Fruit fly (Drosophila melanogaster) whole organism, prepupa: ENCODE data around the gene CG42751.

Source experiments
- CG15336 ChIP-seq: fragments of 200-800 bp; sonication (Bioruptor generic); IDR thresholded peaks from 2 replicates; pipeline ENCODE4 v1.3.6; 2022; ENCODE audit warnings: missing biosample characterization, missing genetic modification characterization
- CG6808 ChIP-seq: fragments of 200-800 bp; sonication (Bioruptor generic); optimal IDR thresholded peaks from 3 replicates; lab custom pipeline; 2017; ENCODE audit warnings: missing biosample characterization, missing genetic modification characterization, mild to moderate bottlenecking, moderate library complexity, missing genetic modification reagents
- Eip75B ChIP-seq: fragments of 200-800 bp; sonication (Bioruptor generic); optimal IDR thresholded peaks from 3 replicates; lab custom pipeline; 2016; ENCODE audit warnings: missing biosample characterization, missing genetic modification characterization
- Ets96B ChIP-seq: fragments of 200-800 bp; optimal IDR thresholded peaks from 2 replicates; lab custom pipeline; 2019; ENCODE audit warnings: missing biosample characterization, mild to moderate bottlenecking, missing genetic modification characterization, moderate library complexity
- Sox15 ChIP-seq: fragments of 200-800 bp; sonication (Bioruptor generic); optimal IDR thresholded peaks from 3 replicates; lab custom pipeline; 2016; ENCODE audit warnings: missing biosample characterization, missing genetic modification characterization
- acj6 ChIP-seq: fragments of 200-800 bp; sonication (Bioruptor generic); optimal IDR thresholded peaks from 3 replicates; lab custom pipeline; 2016; ENCODE audit warnings: missing biosample characterization, missing genetic modification characterization
- dac ChIP-seq: fragments of 200-800 bp; sonication (Bioruptor generic); optimal IDR thresholded peaks from 2 replicates; lab custom pipeline; 2017; ENCODE audit warnings: missing biosample characterization, mild to moderate bottlenecking, missing genetic modification characterization
- lz ChIP-seq: fragments of 200-800 bp; sonication (Bioruptor generic); optimal IDR thresholded peaks from 3 replicates; lab custom pipeline; 2016; ENCODE audit warnings: missing biosample characterization, missing genetic modification characterization
- pdm3 ChIP-seq: fragments of 200-800 bp; sonication (Bioruptor generic); optimal IDR thresholded peaks from 3 replicates; lab custom pipeline; 2016; ENCODE audit warnings: missing biosample characterization, missing genetic modification characterization

dm6 chr2L:11878812-11879328, 25.6 kb downstream of the CG42751 start:
- TF ChIP-seq CG6808 (GFP tag; lab: Kevin White, UChicago) (no peak), Sox15 (GFP tag; lab: Kevin White, UChicago) (no peak), pdm3 (GFP tag; lab: Kevin White, UChicago) (no peak), lz (GFP tag; lab: Kevin White, UChicago) (no peak), Eip75B (GFP tag; lab: Kevin White, UChicago) (no peak), acj6 (GFP tag; lab: Kevin White, UChicago) (no peak), CG15336 (no peak), Ets96B (tag; lab: Kevin White, UChicago) (no peak), dac (GFP tag; lab: Kevin White, UChicago) (no peak)
